Worm (Caenorhabditis elegans): ENCODE results near the gene lelo-2.

DNA sequence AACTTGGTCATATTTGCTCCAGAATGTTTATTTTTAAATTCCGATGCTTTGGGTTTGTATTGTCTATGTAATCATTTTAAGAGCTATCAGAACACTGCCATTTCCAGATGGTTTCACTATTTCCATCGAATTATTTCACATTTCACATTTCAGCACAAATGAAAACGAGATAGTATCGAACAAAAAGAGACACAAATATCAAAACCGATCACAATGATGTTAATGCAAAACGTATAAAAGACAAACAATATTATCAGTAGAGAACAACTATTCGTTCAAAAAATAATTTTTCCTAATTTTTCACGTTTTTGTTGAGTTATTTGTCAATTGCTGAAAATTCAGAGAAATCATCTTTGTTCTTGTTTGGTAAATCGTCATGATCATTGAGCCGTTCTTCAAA is 31.7 kb downstream of the lelo-2 start:
- TF ChIP-seq unc-62 (GFP tag; optimal IDR thresholded peaks at IDR 0.05 in 1 of 2), result no peak
- TF ChIP-seq unc-62 (tag; optimal IDR thresholded peaks at IDR 0.05), result no peak
- TF ChIP-seq Y48G9A.11 (GFP tag; IDR thresholded peaks at IDR 0.05), result no peak
- no peak for TF ChIP-seq ama-1 (optimal IDR thresholded peaks at IDR 0.05)
- TF ChIP-seq aha-1 (tag), result no peak
- TF ChIP-seq jun-1 (tag; optimal IDR thresholded peaks at IDR 0.05), result no peak
- TF ChIP-seq ZK337.2 (GFP tag; IDR thresholded peaks at IDR 0.05), result no peak

All from whole organism, L4 larva.